Worm (Caenorhabditis elegans): ENCODE results near the gene F53F4.7.

ce11 chrV:13636411-13636810 is 22.6 kb upstream of the F53F4.7 start:
- TF ChIP-seq him-1 (tag; optimal IDR thresholded peaks at IDR 0.05) (no peak), W03F9.2 (tag; optimal IDR thresholded peaks at IDR 0.05) (no peak), dao-5 (tag; optimal IDR thresholded peaks at IDR 0.05) (no peak)

Data from whole organism, L4/young adult.